Fruit fly (Drosophila melanogaster): ENCODE results near the gene RhoGAP71E.

Gene RhoGAP71E

dm6 chr3L:15592536-15593260 is 4.0 kb downstream of the RhoGAP71E start (continued):
- TF ChIP-seq Xrp1 (GFP tag; IDR thresholded peaks at IDR 0.05) (peak; percentile 51; the same call in 1 of the 2 replicates), HLH54F (GFP tag; optimal IDR thresholded peaks at IDR 0.05) (peak; percentile 13), sens-2 (GFP tag; IDR thresholded peaks at IDR 0.05) (no peak), Optix (GFP tag; IDR thresholded peaks at IDR 0.05) (no peak), CG7987 (GFP tag; optimal IDR thresholded peaks at IDR 0.05) (no peak), CG16815 (GFP tag; optimal IDR thresholded peaks at IDR 0.05) (no peak), abd-A (tag; optimal IDR thresholded peaks at IDR 0.05) (no peak), CG14667 (GFP tag; IDR thresholded peaks at IDR 0.05) (no peak), CG31224 (GFP tag; IDR thresholded peaks at IDR 0.05) (no peak), Atf6 (GFP tag; IDR thresholded peaks at IDR 0.05) (no peak), da (GFP tag; optimal IDR thresholded peaks at IDR 0.05) (no peak), NFAT (GFP tag; IDR thresholded peaks at IDR 0.05) (no peak), CG12104 (GFP tag; optimal IDR thresholded peaks at IDR 0.05) (no peak), BtbVII (GFP tag; optimal IDR thresholded peaks at IDR 0.05) (peak; percentile 54), CG3407 (GFP tag; optimal IDR thresholded peaks at IDR 0.05) (peak; percentile 18), Blimp-1 (GFP tag; optimal IDR thresholded peaks at IDR 0.05) (peak; percentile 59), emc (GFP tag; optimal IDR thresholded peaks at IDR 0.05) (no peak), CG18476 (GFP tag; optimal IDR thresholded peaks at IDR 0.05) (no peak), gfzf (GFP tag; optimal IDR thresholded peaks at IDR 0.05) (no peak), Deaf1 (tag; optimal IDR thresholded peaks at IDR 0.05) (peak; percentile 33), al (GFP tag; IDR thresholded peaks at IDR 0.05) (peak; percentile 33; the same call in 1 of the 2 replicates), CG9817 (tag; optimal IDR thresholded peaks at IDR 0.05) (peak; percentile 19), ems (GFP tag; optimal IDR thresholded peaks at IDR 0.05) (no peak), D19B (GFP tag; optimal IDR thresholded peaks at IDR 0.05) (peak; percentile 30), CG17359 (tag; optimal IDR thresholded peaks at IDR 0.05) (peak; percentile 61), CoRest (tag; optimal IDR thresholded peaks at IDR 0.05) (peak; percentile 76), zf30C (GFP tag; optimal IDR thresholded peaks at IDR 0.05) (no peak), B-H1 (GFP tag; IDR thresholded peaks at IDR 0.05) (no peak; the same call in 1 of the 3 replicates), CG11504 (tag; optimal IDR thresholded peaks at IDR 0.05) (peak; percentile 82), tna (GFP tag; IDR thresholded peaks at IDR 0.05; ENCODE audit: partially characterized antibody) (no peak), CG3163 (GFP tag; optimal IDR thresholded peaks at IDR 0.05) (no peak), psq (GFP tag; optimal IDR thresholded peaks at IDR 0.05) (no peak), ttk (GFP tag; IDR thresholded peaks at IDR 0.05) (0 out of 2 replicates have a peak, but pooled peaks have one; percentile 9), GATAe (GFP tag; conservative IDR thresholded peaks at IDR 0.05) (no peak), lov (optimal IDR thresholded peaks at IDR 0.05) (no peak), lov (GFP tag; IDR thresholded peaks at IDR 0.05) (no peak), crol (GFP tag; IDR thresholded peaks at IDR 0.05) (no peak), Hsf (GFP tag; optimal IDR thresholded peaks at IDR 0.05) (no peak), btn (GFP tag; optimal IDR thresholded peaks at IDR 0.05) (no peak), unpg (GFP tag; optimal IDR thresholded peaks at IDR 0.05) (peak; percentile 64), insv (GFP tag; optimal IDR thresholded peaks at IDR 0.05) (no peak), caup (GFP tag; optimal IDR thresholded peaks at IDR 0.05; ENCODE audit: severe bottlenecking) (peak; percentile 58), CG9437 (GFP tag; optimal IDR thresholded peaks at IDR 0.05) (peak; percentile 70), jigr1 (GFP tag; IDR thresholded peaks at IDR 0.05) (no peak), CG3065 (GFP tag; optimal IDR thresholded peaks at IDR 0.05) (no peak), D (optimal IDR thresholded peaks at IDR 0.05) (no peak), D (GFP tag; optimal IDR thresholded peaks at IDR 0.05) (peak; percentile 21), H15 (GFP tag; IDR thresholded peaks at IDR 0.05) (no peak), Nf-YC (tag; optimal IDR thresholded peaks at IDR 0.05) (peak; percentile 59), CG3847 (GFP tag; IDR thresholded peaks at IDR 0.05) (peak; percentile 36), sug (tag; optimal IDR thresholded peaks at IDR 0.05) (peak; percentile 16)

All from whole organism, embryonic.